Worm (Caenorhabditis elegans) whole organism, L4/young adult: Measurements from ENCODE around the gene str-124.

ENCODE experiments used
- dao-5 ChIP-seq: sonication (generic microtip); optimal IDR thresholded peaks from 2 replicates; lab custom pipeline; 2016; ENCODE audit warnings: missing genotype, missing genetic modification characterization, moderate library complexity, missing compliant biosample characterization
- him-1 ChIP-seq: sonication (generic microtip); optimal IDR thresholded peaks from 2 replicates; lab custom pipeline; 2016; ENCODE audit warnings: missing genotype, missing genetic modification reagents, missing genetic modification characterization, missing compliant biosample characterization

ce11 chrX:12808085-12808922 is 20.6 kb downstream of the str-124 start, which contains the start of gene nhr-27:
- no peak for TF ChIP-seq him-1
- TF ChIP-seq dao-5 (tag; lab: Kevin White, UChicago) = no peak
